Fruit fly (Drosophila melanogaster) whole organism, embryonic: Measurements from ENCODE around the gene gogo.

Experiments
- Ada2b ChIP-seq: fragments of 200-800 bp; sonication (Bioruptor generic); IDR thresholded peaks from 2 replicates; pipeline ENCODE4 v1.3.6; 2022; ENCODE audit warnings: missing biosample characterization, missing genetic modification characterization
- Aef1 ChIP-seq: fragments of 200-800 bp; sonication (Bioruptor generic); IDR thresholded peaks from 3 replicates; pipeline ENCODE4 v1.3.6; 2022; ENCODE audit warnings: missing biosample characterization, missing genetic modification characterization
- CG10267 ChIP-seq: fragments of 200-800 bp; sonication (Bioruptor generic); optimal IDR thresholded peaks from 2 replicates; lab custom pipeline; 2018; ENCODE audit warnings: missing biosample characterization, mild to moderate bottlenecking, missing genetic modification characterization, moderate library complexity
- CG10462 ChIP-seq: fragments of 200-800 bp; sonication (Bioruptor generic); optimal IDR thresholded peaks from 2 replicates; lab custom pipeline; 2016; ENCODE audit warnings: missing biosample characterization, missing genetic modification characterization
- CG10543 ChIP-seq: fragments of 200-800 bp; sonication (Bioruptor generic); optimal IDR thresholded peaks from 3 replicates; lab custom pipeline; 2017; ENCODE audit warnings: missing biosample characterization, mild to moderate bottlenecking, missing genetic modification characterization, moderate library complexity
- CG11723 ChIP-seq: fragments of 200-800 bp; sonication (Bioruptor generic); optimal IDR thresholded peaks from 2 replicates; lab custom pipeline; 2017; ENCODE audit warnings: missing biosample characterization, mild to moderate bottlenecking, missing genetic modification characterization
- CG12236 ChIP-seq: fragments of 200-800 bp; sonication (Bioruptor generic); optimal IDR thresholded peaks from 2 replicates; lab custom pipeline; 2016; ENCODE audit warnings: missing biosample characterization, missing genetic modification characterization
- CG13775 ChIP-seq: fragments of 200-800 bp; sonication (Bioruptor generic); optimal IDR thresholded peaks from 3 replicates; lab custom pipeline; 2017; ENCODE audit warnings: missing biosample characterization, mild to moderate bottlenecking, missing genetic modification characterization
- CG14441 ChIP-seq: fragments of 200-800 bp; sonication (Bioruptor generic); IDR thresholded peaks from 2 replicates; pipeline ENCODE4 v1.3.6; 2022; ENCODE audit warnings: missing biosample characterization, missing genetic modification characterization
- CG14667 ChIP-seq: fragments of 200-800 bp; sonication (Bioruptor generic); IDR thresholded peaks from 2 replicates; pipeline ENCODE4 v1.3.6; 2022; ENCODE audit warnings: missing biosample characterization, missing genetic modification characterization
- CG1647 ChIP-seq: fragments of 200-800 bp; sonication (Bioruptor generic); optimal IDR thresholded peaks from 3 replicates; lab custom pipeline; 2016; ENCODE audit warnings: missing biosample characterization, missing genetic modification characterization
- CG16813 ChIP-seq: fragments of 200-800 bp; sonication (Bioruptor generic); IDR thresholded peaks from 3 replicates; pipeline ENCODE4 v1.3.6; 2022; ENCODE audit warnings: missing biosample characterization, missing genetic modification characterization; ENCODE audit not compliant: partially characterized antibody
- CG17612 ChIP-seq: fragments of 200-800 bp; sonication (Bioruptor generic); IDR thresholded peaks from 2 replicates; pipeline ENCODE4 v1.3.6; 2022; ENCODE audit warnings: missing biosample characterization, missing genetic modification characterization
- CG3065 ChIP-seq: fragments of 200-800 bp; sonication (Bioruptor generic); optimal IDR thresholded peaks from 2 replicates; lab custom pipeline; 2016; ENCODE audit warnings: missing biosample characterization, missing genetic modification characterization
- CG34376 ChIP-seq: fragments of 200-800 bp; sonication (Bioruptor generic); optimal IDR thresholded peaks from 2 replicates; lab custom pipeline; 2018; ENCODE audit warnings: missing biosample characterization, mild to moderate bottlenecking, missing genetic modification characterization
- CG4282 ChIP-seq: fragments of 200-800 bp; sonication (Bioruptor generic); optimal IDR thresholded peaks from 2 replicates; lab custom pipeline; 2016; ENCODE audit warnings: missing biosample characterization, missing genetic modification characterization
- CG7963 ChIP-seq: fragments of 200-800 bp; sonication (Bioruptor generic); IDR thresholded peaks from 3 replicates; pipeline ENCODE4 v1.3.6; 2022; ENCODE audit warnings: missing biosample characterization, missing genetic modification characterization; ENCODE audit not compliant: partially characterized antibody
- CG8478 ChIP-seq: fragments of >200 bp; optimal IDR thresholded peaks from 2 replicates; lab custom pipeline; 2018
- D ChIP-seq, 2 experiments: fragments of 200-800 bp in 1 of 2; fragments of >200 bp in 1 of 2; sonication (Bioruptor generic) in 1 of 2; optimal IDR thresholded peaks; 2 replicates in 1 of 2; 3 replicates in 1 of 2; lab custom pipeline; 2017; ENCODE audit warnings: mild to moderate bottlenecking in 1 of 2, missing biosample characterization in 1 of 2, missing genetic modification characterization in 1 of 2, missing genetic modification reagents in 1 of 2
- Dbx ChIP-seq: fragments of 200-800 bp; sonication (Bioruptor generic); IDR thresholded peaks from 3 replicates; pipeline ENCODE4 v1.3.6; 2022; ENCODE audit warnings: missing biosample characterization, missing genetic modification characterization
- Drgx ChIP-seq: fragments of 200-800 bp; sonication (Bioruptor generic); IDR thresholded peaks from 2 replicates; pipeline ENCODE4 v1.3.6; 2022; ENCODE audit warnings: missing biosample characterization, missing genetic modification characterization
- E2f2 ChIP-seq: fragments of 200-800 bp; sonication (Bioruptor generic); IDR thresholded peaks from 2 replicates; pipeline ENCODE4 v1.3.6; 2022; ENCODE audit warnings: missing biosample characterization, missing genetic modification characterization
- ERR ChIP-seq: fragments of 200-800 bp; sonication (Bioruptor generic); optimal IDR thresholded peaks from 2 replicates; lab custom pipeline; 2016; ENCODE audit warnings: missing biosample characterization, missing genetic modification characterization
- Elba2 ChIP-seq: fragments of 200-800 bp; sonication (Bioruptor generic); optimal IDR thresholded peaks from 3 replicates; lab custom pipeline; 2016; ENCODE audit warnings: missing biosample characterization, missing genetic modification characterization
- Hr39 ChIP-seq: fragments of >200 bp; optimal IDR thresholded peaks from 2 replicates; lab custom pipeline; 2017
- Lhr ChIP-seq: fragments of 200-800 bp; sonication (Bioruptor generic); optimal IDR thresholded peaks from 3 replicates; lab custom pipeline; 2017; ENCODE audit warnings: mild to moderate bottlenecking, missing biosample characterization, missing genetic modification reagents, missing genetic modification characterization
- Max ChIP-seq: fragments of 200-800 bp; sonication (Bioruptor generic); optimal IDR thresholded peaks from 2 replicates; lab custom pipeline; 2016; ENCODE audit warnings: missing biosample characterization, mild to moderate bottlenecking, missing genetic modification characterization
- Mrtf ChIP-seq: fragments of 200-800 bp; sonication (Bioruptor generic); IDR thresholded peaks from 3 replicates; pipeline ENCODE4 v1.3.6; 2022; ENCODE audit warnings: missing biosample characterization, missing genetic modification characterization
- Ptx1 ChIP-seq: fragments of 200-800 bp; sonication (Bioruptor generic); IDR thresholded peaks from 2 replicates; pipeline ENCODE4 v1.3.6; 2022; ENCODE audit warnings: missing biosample characterization, missing genetic modification characterization
- Sin3A ChIP-seq: fragments of >200 bp; optimal IDR thresholded peaks from 2 replicates; lab custom pipeline; 2018
- Sox100B ChIP-seq: fragments of 200-800 bp; sonication (Bioruptor generic); optimal IDR thresholded peaks from 3 replicates; lab custom pipeline; 2018; ENCODE audit warnings: missing biosample characterization, mild to moderate bottlenecking, missing genetic modification characterization
- Tbp ChIP-seq: fragments of >200 bp; optimal IDR thresholded peaks from 2 replicates; lab custom pipeline; 2018; ENCODE audit warnings: missing biosample characterization, missing genetic modification characterization
- ase ChIP-seq: fragments of 200-800 bp; sonication (Bioruptor generic); IDR thresholded peaks from 3 replicates; pipeline ENCODE4 v1.3.6; 2022; ENCODE audit warnings: missing biosample characterization, missing genetic modification characterization
- az2 ChIP-seq: fragments of 200-800 bp; sonication (Bioruptor generic); optimal IDR thresholded peaks from 3 replicates; lab custom pipeline; 2016; ENCODE audit warnings: missing biosample characterization, missing genetic modification characterization
- esg ChIP-seq: fragments of 200-800 bp; sonication (Bioruptor generic); conservative IDR thresholded peaks from 2 replicates; pipeline ENCODE4 v1.3.6; 2022; ENCODE audit warnings: missing biosample characterization, missing genetic modification characterization
- eve ChIP-seq, 2 experiments: fragments of >200 bp; optimal IDR thresholded peaks; 2 replicates each; lab custom pipeline; 2017; ENCODE audit warnings: missing biosample characterization in 2 of 2, missing genetic modification characterization in 2 of 2
- gcm ChIP-seq: fragments of 200-800 bp; sonication (Bioruptor generic); optimal IDR thresholded peaks from 2 replicates; lab custom pipeline; 2019; ENCODE audit warnings: missing biosample characterization, mild to moderate bottlenecking, missing genetic modification characterization, moderate library complexity
- ham ChIP-seq: fragments of 200-800 bp; sonication (Bioruptor generic); IDR thresholded peaks from 2 replicates; pipeline ENCODE4 v1.3.6; 2022; ENCODE audit warnings: missing biosample characterization, missing genetic modification characterization
- ind ChIP-seq: fragments of 200-800 bp; sonication (Bioruptor generic); optimal IDR thresholded peaks from 3 replicates; lab custom pipeline; 2016; ENCODE audit warnings: missing biosample characterization, missing genetic modification characterization
- lab ChIP-seq: fragments of 200-800 bp; sonication (Bioruptor generic); optimal IDR thresholded peaks from 3 replicates; lab custom pipeline; 2017; ENCODE audit warnings: missing biosample characterization, missing genetic modification characterization, mild to moderate bottlenecking, moderate library complexity, missing genetic modification reagents
- otp ChIP-seq: fragments of 200-800 bp; sonication (Bioruptor generic); IDR thresholded peaks from 3 replicates; pipeline ENCODE4, ENCODE4 v1.3.6; 2022; ENCODE audit warnings: missing biosample characterization, missing genetic modification characterization
- psq ChIP-seq: fragments of 200-800 bp; sonication (Bioruptor generic); optimal IDR thresholded peaks from 2 replicates; lab custom pipeline; 2017; ENCODE audit warnings: missing biosample characterization, missing genetic modification characterization
- pum ChIP-seq: fragments of 200-800 bp; sonication (Bioruptor generic); optimal IDR thresholded peaks from 2 replicates; lab custom pipeline; 2016; ENCODE audit warnings: missing biosample characterization, missing genetic modification characterization
- repo ChIP-seq: fragments of 200-800 bp; sonication (Bioruptor generic); optimal IDR thresholded peaks from 2 replicates; lab custom pipeline; 2016; ENCODE audit warnings: missing biosample characterization, missing genetic modification characterization
- sens-2 ChIP-seq: fragments of 200-800 bp; sonication (Bioruptor generic); IDR thresholded peaks from 2 replicates; pipeline ENCODE4 v1.3.6; 2022; ENCODE audit warnings: missing biosample characterization, missing genetic modification characterization
- seq ChIP-seq: fragments of 200-800 bp; sonication (Bioruptor generic); IDR thresholded peaks from 2 replicates; pipeline ENCODE4 v1.3.6; 2022; ENCODE audit warnings: missing biosample characterization, missing genetic modification characterization
- sqz ChIP-seq: fragments of 200-800 bp; sonication (Bioruptor generic); optimal IDR thresholded peaks from 3 replicates; lab custom pipeline; 2018; ENCODE audit warnings: missing biosample characterization, mild to moderate bottlenecking, missing genetic modification characterization
- stc ChIP-seq: fragments of 200-800 bp; sonication (Bioruptor generic); IDR thresholded peaks from 2 replicates; pipeline ENCODE4 v1.3.6; 2022; ENCODE audit warnings: missing biosample characterization, missing genetic modification characterization
- tin ChIP-seq: fragments of 200-800 bp; sonication (Bioruptor generic); optimal IDR thresholded peaks from 3 replicates; lab custom pipeline; 2016; ENCODE audit warnings: missing biosample characterization, missing genetic modification characterization
- vfl ChIP-seq: fragments of 200-800 bp; sonication (Bioruptor generic); optimal IDR thresholded peaks from 2 replicates; lab custom pipeline; 2016; ENCODE audit warnings: missing biosample characterization, missing genetic modification characterization
- vnd ChIP-seq: fragments of 200-800 bp; sonication (Bioruptor generic); IDR thresholded peaks from 3 replicates; pipeline ENCODE4 v1.3.6; 2022; ENCODE audit warnings: missing biosample characterization, missing genetic modification characterization; ENCODE audit not compliant: partially characterized antibody
- zen ChIP-seq: fragments of 200-800 bp; sonication (Bioruptor generic); optimal IDR thresholded peaks from 3 replicates; lab custom pipeline; 2018; ENCODE audit warnings: missing biosample characterization, mild to moderate bottlenecking, missing genetic modification characterization, moderate library complexity

Gene gogo

dm6 chr3L:20302081-20302630 is 7.2 kb upstream of the gogo start, which contains the start of gene Pex23 (continued):
- peak; percentile 82 for TF ChIP-seq tin (GFP tag; lab: Kevin White, UChicago)
- TF ChIP-seq zen, result peak; percentile 81
- peak; percentile 85 for TF ChIP-seq ind (GFP tag; lab: Kevin White, UChicago)
- TF ChIP-seq vnd (GFP tag; lab: Robert Waterston, UW), result peak; percentile 98
- TF ChIP-seq eve (GFP tag; optimal IDR thresholded peaks at IDR 0.05; lab: Kevin White, UChicago), result no peak
- TF ChIP-seq CG8478 (lab: Kevin White, UChicago), result no peak
- TF ChIP-seq CG34376 (GFP tag; lab: Kevin White, UChicago), result peak; percentile 48
- peak; percentile 78 for TF ChIP-seq CG3065 (GFP tag; lab: Kevin White, UChicago)
- no peak for TF ChIP-seq Tbp (GFP tag; lab: Kevin White, UChicago)
- TF ChIP-seq psq (GFP tag; lab: Kevin White, UChicago), result peak; percentile 63
- no peak for TF ChIP-seq sqz (GFP tag; lab: Kevin White, UChicago)
- TF ChIP-seq Lhr, result peak; percentile 81
- peak; percentile 73 for TF ChIP-seq CG10543
- peak; percentile 79 for TF ChIP-seq Dbx (GFP tag; lab: Robert Waterston, UW)
- TF ChIP-seq CG7963 (GFP tag; lab: Robert Waterston, UW), result peak; percentile 79
- peak; percentile 50 for TF ChIP-seq pum (GFP tag; lab: Kevin White, UChicago)
- peak; percentile 73 for TF ChIP-seq esg (GFP tag; lab: Robert Waterston, UW)
- TF ChIP-seq sens-2 (GFP tag; lab: Robert Waterston, UW), result no peak
- peak; percentile 77 for TF ChIP-seq CG14667 (GFP tag; lab: Robert Waterston, UW)
- peak; percentile 95 for TF ChIP-seq CG10267
- TF ChIP-seq seq, result peak; percentile 71
- TF ChIP-seq gcm (GFP tag; lab: Kevin White, UChicago), result peak; percentile 77
- peak; percentile 65 for TF ChIP-seq stc (GFP tag; lab: Robert Waterston, UW)
- TF ChIP-seq Sox100B, result no peak
- TF ChIP-seq ERR (GFP tag; lab: Kevin White, UChicago), result peak; percentile 32
- peak; percentile 48 for TF ChIP-seq Drgx (GFP tag; lab: Robert Waterston, UW)
- peak; percentile 81 for TF ChIP-seq Aef1 (GFP tag; lab: Robert Waterston, UW)
- TF ChIP-seq CG14441 (GFP tag; lab: Robert Waterston, UW), result peak; percentile 82
- TF ChIP-seq CG10462, result peak; percentile 64
- peak; percentile 13; the same call in 1 of the 2 replicates for TF ChIP-seq ham (GFP tag; lab: Robert Waterston, UW)
- TF ChIP-seq E2f2 (GFP tag; lab: Robert Waterston, UW), result peak; percentile 66
- TF ChIP-seq CG12236 (GFP tag; lab: Kevin White, UChicago), result no peak
- peak; percentile 57; the same call in 1 of the 3 replicates for TF ChIP-seq Mrtf (GFP tag; lab: Robert Waterston, UW)
- TF ChIP-seq CG11723 (GFP tag; lab: Kevin White, UChicago), result peak; percentile 53
- TF ChIP-seq ase, result peak; percentile 83
- no peak for TF ChIP-seq Hr39 (lab: Kevin White, UChicago)
- TF ChIP-seq Elba2, result peak; percentile 64
- TF ChIP-seq az2 (GFP tag; lab: Kevin White, UChicago), result peak; percentile 83
- 0 out of 2 replicates have a peak, but pooled peaks have one; percentile 22 for TF ChIP-seq CG17612
- peak; percentile 87 for TF ChIP-seq Ptx1
- peak; percentile 28 for TF ChIP-seq CG4282 (GFP tag; lab: Kevin White, UChicago)
- TF ChIP-seq otp (GFP tag; lab: Robert Waterston, UW), result peak; percentile 59; the same call in 1 of the 3 replicates
- TF ChIP-seq CG1647 (GFP tag; lab: Kevin White, UChicago), result peak; percentile 76
- no peak for TF ChIP-seq lab (GFP tag; lab: Kevin White, UChicago)
- peak; percentile 86 for TF ChIP-seq CG13775
- TF ChIP-seq repo (GFP tag; lab: Kevin White, UChicago), result peak; percentile 28
- TF ChIP-seq Sin3A (lab: Kevin White, UChicago), result peak; percentile 95
- peak; percentile 79 for TF ChIP-seq Max (GFP tag; lab: Kevin White, UChicago)
- peak; percentile 99 for TF ChIP-seq CG16813 (GFP tag; lab: Robert Waterston, UW)
- peak; percentile 80 for TF ChIP-seq Ada2b (GFP tag; lab: Robert Waterston, UW)
- TF ChIP-seq vfl (GFP tag; lab: Kevin White, UChicago), result peak; percentile 65
- TF ChIP-seq D (optimal IDR thresholded peaks at IDR 0.05; lab: Kevin White, UChicago), result no peak
- TF ChIP-seq D (GFP tag; optimal IDR thresholded peaks at IDR 0.05; lab: Kevin White, UChicago), result peak; percentile 60
